Fruit fly (Drosophila melanogaster): ENCODE data around the gene CG18170.

The CG18170 gene

dm6 chr3L:1618116-1618727 is 15.5 kb downstream of the CG18170 start, which contains the start of the genes CG13926, ABCB7 and CG33230 (continued):
- TF ChIP-seq Adf1 (GFP tag; IDR thresholded peaks at IDR 0.05) = peak; percentile 20; the same call in 1 of the 2 replicates
- peak; percentile 44 for TF ChIP-seq CG4424 (GFP tag; optimal IDR thresholded peaks at IDR 0.05)
- TF ChIP-seq CG12071 (GFP tag; optimal IDR thresholded peaks at IDR 0.05) = no peak
- TF ChIP-seq hb (GFP tag; IDR thresholded peaks at IDR 0.05; ENCODE audit: partially characterized antibody) = no peak
- peak; percentile 34 for TF ChIP-seq CG17829 (tag; optimal IDR thresholded peaks at IDR 0.05)
- TF ChIP-seq dati (GFP tag; IDR thresholded peaks at IDR 0.05) = no peak
- TF ChIP-seq seq (GFP tag; IDR thresholded peaks at IDR 0.05) = no peak
- no peak for TF ChIP-seq CG6175 (GFP tag; IDR thresholded peaks at IDR 0.05)
- no peak for TF ChIP-seq CG9876 (GFP tag; optimal IDR thresholded peaks at IDR 0.05)
- TF ChIP-seq Nf-YB (GFP tag; optimal IDR thresholded peaks at IDR 0.05) = no peak
- TF ChIP-seq Usf (GFP tag; optimal IDR thresholded peaks at IDR 0.05) = no peak
- peak; percentile 45 for TF ChIP-seq Meics (GFP tag; optimal IDR thresholded peaks at IDR 0.05)
- no peak for TF ChIP-seq Oaz (GFP tag; IDR thresholded peaks at IDR 0.05)
- peak; percentile 4 for TF ChIP-seq CG8924 (tag; optimal IDR thresholded peaks at IDR 0.05)
- TF ChIP-seq CG8281 (tag; optimal IDR thresholded peaks at IDR 0.05) = no peak
- peak; percentile 46; the same call in 1 of the 2 replicates for TF ChIP-seq amos (GFP tag; IDR thresholded peaks at IDR 0.05; ENCODE audit: partially characterized antibody)
- TF ChIP-seq CG13287 (GFP tag; IDR thresholded peaks at IDR 0.05; ENCODE audit: partially characterized antibody) = peak; percentile 47; the same call in 1 of the 2 replicates
- no peak for TF ChIP-seq ara (GFP tag; IDR thresholded peaks at IDR 0.05)
- peak; percentile 15 for TF ChIP-seq zen (tag; optimal IDR thresholded peaks at IDR 0.05)
- peak; percentile 31 for TF ChIP-seq lab (GFP tag; optimal IDR thresholded peaks at IDR 0.05)
- TF ChIP-seq Hr78 (GFP tag; optimal IDR thresholded peaks at IDR 0.05) = no peak
- TF ChIP-seq Nf-YA (GFP tag; IDR thresholded peaks at IDR 0.05) = no peak
- no peak for TF ChIP-seq CG10209 (GFP tag; optimal IDR thresholded peaks at IDR 0.05)
- TF ChIP-seq HmgD (GFP tag; optimal IDR thresholded peaks at IDR 0.05) = no peak
- TF ChIP-seq Deaf1 (tag; optimal IDR thresholded peaks at IDR 0.05) = no peak
- no peak for TF ChIP-seq CG4328 (GFP tag; optimal IDR thresholded peaks at IDR 0.05)
- peak; percentile 83 for TF ChIP-seq sens (GFP tag)
- peak; percentile 9 for TF ChIP-seq Mad (GFP tag; optimal IDR thresholded peaks at IDR 0.05)
- TF ChIP-seq CG32772 (GFP tag; IDR thresholded peaks at IDR 0.05) = no peak
- TF ChIP-seq sr (GFP tag; IDR thresholded peaks at IDR 0.05) = no peak
- no peak for TF ChIP-seq CG6813 (GFP tag; optimal IDR thresholded peaks at IDR 0.05)
- no peak for TF ChIP-seq CG8765 (GFP tag; IDR thresholded peaks at IDR 0.05)
- TF ChIP-seq MESR4 (GFP tag; optimal IDR thresholded peaks at IDR 0.05) = peak; percentile 54
- peak; percentile 64 for TF ChIP-seq lilli (GFP tag; optimal IDR thresholded peaks at IDR 0.05)
- TF ChIP-seq CG7987 (GFP tag; optimal IDR thresholded peaks at IDR 0.05) = no peak
- TF ChIP-seq CG3838 (GFP tag; optimal IDR thresholded peaks at IDR 0.05) = no peak
- TF ChIP-seq CG17186 (GFP tag; optimal IDR thresholded peaks at IDR 0.05) = no peak
- TF ChIP-seq BEAF-32 (GFP tag; optimal IDR thresholded peaks at IDR 0.05) = peak; percentile 64
- no peak for TF ChIP-seq scrt (GFP tag; optimal IDR thresholded peaks at IDR 0.05)
- peak; percentile 46 for TF ChIP-seq Nf-YC (tag; optimal IDR thresholded peaks at IDR 0.05)
- TF ChIP-seq dmrt99B (tag; optimal IDR thresholded peaks at IDR 0.05) = no peak
- peak; percentile 38; the same call in 1 of the 2 replicates for TF ChIP-seq CG3847 (GFP tag; IDR thresholded peaks at IDR 0.05)
- peak; percentile 25 for TF ChIP-seq CG10431 (GFP tag; optimal IDR thresholded peaks at IDR 0.05)
- TF ChIP-seq crc (GFP tag; optimal IDR thresholded peaks at IDR 0.05) = no peak
- no peak for TF ChIP-seq pho (GFP tag; optimal IDR thresholded peaks at IDR 0.05)
- peak; percentile 39 to 77 for TF ChIP-seq Pdp1 (GFP tag; optimal IDR thresholded peaks at IDR 0.05)
- no peak for TF ChIP-seq CG2678 (tag; optimal IDR thresholded peaks at IDR 0.05)
- peak; percentile 20; the same call in 1 of the 2 replicates for TF ChIP-seq inv (GFP tag; IDR thresholded peaks at IDR 0.05; ENCODE audit: partially characterized antibody)
- TF ChIP-seq Stat92E (GFP tag; optimal IDR thresholded peaks at IDR 0.05) = peak in 1 of 3 experiments; percentile 53

All from whole organism, embryonic.